Fruit fly (Drosophila melanogaster): ENCODE data around the gene tgy.

Gene tgy

dm6 chrX:19146421-19146952, 19.4 kb upstream of the tgy start (continued):
- TF ChIP-seq dm (GFP tag; optimal IDR thresholded peaks at IDR 0.05) (no peak), scrt (GFP tag; optimal IDR thresholded peaks at IDR 0.05) (no peak), otp (GFP tag; IDR thresholded peaks at IDR 0.05) (peak; percentile 14; the same call in 1 of the 3 replicates), Vsx1 (GFP tag; optimal IDR thresholded peaks at IDR 0.05) (no peak), Meics (GFP tag; optimal IDR thresholded peaks at IDR 0.05) (peak; percentile 23), Neu2 (GFP tag; optimal IDR thresholded peaks at IDR 0.05; ENCODE audit: borderline replicate concordance) (no peak), chinmo (GFP tag; IDR thresholded peaks at IDR 0.05; ENCODE audit: partially characterized antibody) (0 out of 4 replicates have a peak, but pooled peaks have one; percentile 56), CG4424 (GFP tag; optimal IDR thresholded peaks at IDR 0.05) (peak; percentile 11), CG10959 (GFP tag; IDR thresholded peaks at IDR 0.05) (no peak), NfI (GFP tag; optimal IDR thresholded peaks at IDR 0.05) (no peak), CG9215 (GFP tag; IDR thresholded peaks at IDR 0.05) (0 out of 2 replicates have a peak, but pooled peaks have one; percentile 11), Jarid2 (GFP tag; optimal IDR thresholded peaks at IDR 0.05) (no peak), CG7786 (GFP tag; optimal IDR thresholded peaks at IDR 0.05) (peak; percentile 15), Hr3 (GFP tag; optimal IDR thresholded peaks at IDR 0.05) (peak; percentile 20), CG12104 (GFP tag; optimal IDR thresholded peaks at IDR 0.05) (no peak), PHDP (tag; optimal IDR thresholded peaks at IDR 0.05) (peak; percentile 14), CG9876 (GFP tag; optimal IDR thresholded peaks at IDR 0.05) (no peak), dati (GFP tag; IDR thresholded peaks at IDR 0.05) (no peak), sug (tag; optimal IDR thresholded peaks at IDR 0.05) (peak; percentile 30), run (tag; optimal IDR thresholded peaks at IDR 0.05) (no peak), CG17328 (GFP tag; IDR thresholded peaks at IDR 0.05) (0 out of 2 replicates have a peak, but pooled peaks have one; percentile 12), CG8944 (GFP tag; optimal IDR thresholded peaks at IDR 0.05) (no peak), Fer2 (tag; optimal IDR thresholded peaks at IDR 0.05) (no peak), CG1233 (GFP tag; optimal IDR thresholded peaks at IDR 0.05) (no peak), zfh2 (GFP tag; optimal IDR thresholded peaks at IDR 0.05) (peak; percentile 28), D (optimal IDR thresholded peaks at IDR 0.05) (no peak), D (GFP tag; optimal IDR thresholded peaks at IDR 0.05) (no peak), CG9797 (GFP tag; optimal IDR thresholded peaks at IDR 0.05) (no peak), Pdp1 (GFP tag; optimal IDR thresholded peaks at IDR 0.05) (peak; percentile 12 to 60), D19A (tag; optimal IDR thresholded peaks at IDR 0.05) (no peak), dpn (GFP tag; optimal IDR thresholded peaks at IDR 0.05) (peak; percentile 17 to 42), sens-2 (GFP tag; IDR thresholded peaks at IDR 0.05) (no peak), CG17802 (tag; optimal IDR thresholded peaks at IDR 0.05) (no peak), lilli (GFP tag; optimal IDR thresholded peaks at IDR 0.05) (peak; percentile 54), CG6254 (GFP tag; optimal IDR thresholded peaks at IDR 0.05) (no peak)

dm6 chrX:19144785-19145422, 17.8 kb upstream of the tgy start:
- TF ChIP-seq Blimp-1 (GFP tag; optimal IDR thresholded peaks at IDR 0.05) (peak; percentile 21), CG7556 (GFP tag; optimal IDR thresholded peaks at IDR 0.05) (peak; percentile 1), lola (GFP tag; optimal IDR thresholded peaks at IDR 0.05) (no peak), CG10979 (tag; optimal IDR thresholded peaks at IDR 0.05) (peak; percentile 13), onecut (GFP tag; IDR thresholded peaks at IDR 0.05) (no peak), CG14710 (tag; optimal IDR thresholded peaks at IDR 0.05) (peak; percentile 7), Stat92E (GFP tag; optimal IDR thresholded peaks at IDR 0.05) (peak in 1 of 3 experiments; percentile 37), TFAM (GFP tag; optimal IDR thresholded peaks at IDR 0.05) (no peak), CG18262 (tag; optimal IDR thresholded peaks at IDR 0.05) (peak; percentile 29), CG11696 (GFP tag; IDR thresholded peaks at IDR 0.05) (no peak), CG3838 (GFP tag; optimal IDR thresholded peaks at IDR 0.05) (no peak), prd (optimal IDR thresholded peaks at IDR 0.05) (no peak), prd (GFP tag; IDR thresholded peaks at IDR 0.05) (peak; percentile 25; the same call in 1 of the 3 replicates), CoRest (tag; optimal IDR thresholded peaks at IDR 0.05) (no peak), Nf-YC (tag; optimal IDR thresholded peaks at IDR 0.05) (no peak), CG4424 (GFP tag; optimal IDR thresholded peaks at IDR 0.05) (peak; percentile 26)
